Worm (Caenorhabditis elegans): ENCODE data around the gene F49C12.1.

DNA sequence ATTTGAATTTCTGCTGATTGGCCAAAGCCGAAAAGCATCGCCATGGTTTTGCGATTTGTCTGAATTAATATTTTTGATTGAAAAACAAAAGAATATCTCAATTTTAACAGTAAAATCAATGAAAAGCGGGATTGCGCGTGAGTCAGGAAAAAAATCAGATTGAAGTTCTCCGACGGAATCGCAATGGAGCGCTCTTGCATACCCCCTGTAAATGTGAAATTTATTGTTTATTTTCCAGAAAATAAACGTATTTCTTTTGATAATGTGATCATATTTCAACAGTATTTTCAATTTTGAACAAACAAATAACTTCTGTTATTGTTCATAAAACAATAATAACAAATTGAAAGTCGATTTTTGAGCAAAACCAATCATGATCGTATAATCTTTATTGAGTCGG lies 45.4 kb upstream of the F49C12.1 start, which contains the start of gene vps-26:
- TF ChIP-seq nhr-6 (tag; optimal IDR thresholded peaks at IDR 0.05), result no peak
- TF ChIP-seq unc-130 (GFP tag; optimal IDR thresholded peaks at IDR 0.05), result no peak
- TF ChIP-seq skn-1 (tag; optimal IDR thresholded peaks at IDR 0.05), result no peak

Measured in whole organism, L4 larva.